Worm (Caenorhabditis elegans) whole organism, L1 larva: ENCODE measurements around the gene fbxc-31.

ENCODE experiments used
- C34B4.2 ChIP-seq: sonication (generic microtip); optimal IDR thresholded peaks from 2 replicates; lab custom pipeline; 2017; ENCODE audit warnings: mild to moderate bottlenecking, missing genetic modification characterization, missing compliant biosample characterization
- F16B12.6 ChIP-seq: fragments of 150-350 bp; optimal IDR thresholded peaks from 2 replicates; lab custom pipeline; 2014; ENCODE audit warnings: missing biosample characterization, missing genetic modification characterization
- aha-1 ChIP-seq: fragments of 150-350 bp; optimal IDR thresholded peaks from 2 replicates; lab custom pipeline; 2014; ENCODE audit warnings: missing biosample characterization, missing genetic modification characterization
- alr-1 ChIP-seq: fragments of 200-800 bp; sonication (Bioruptor generic); optimal IDR thresholded peaks from 2 replicates; lab custom pipeline; 2018; ENCODE audit warnings: borderline replicate concordance, mild to moderate bottlenecking, missing genetic modification characterization, missing compliant biosample characterization
- aly-2 ChIP-seq: fragments of 150-350 bp; optimal IDR thresholded peaks from 2 replicates; lab custom pipeline; 2014; ENCODE audit warnings: missing biosample characterization, missing genetic modification characterization
- blmp-1 ChIP-seq: fragments of 150-350 bp; optimal IDR thresholded peaks from 2 replicates; lab custom pipeline; 2014; ENCODE audit warnings: missing biosample characterization, missing genetic modification characterization
- ceh-8 ChIP-seq: fragments of 200-800 bp; sonication (Bioruptor generic); optimal IDR thresholded peaks from 2 replicates; lab custom pipeline; 2018; ENCODE audit warnings: mild to moderate bottlenecking, missing genetic modification characterization, moderate library complexity, missing compliant biosample characterization
- ces-1 ChIP-seq: fragments of 150-350 bp; optimal IDR thresholded peaks from 2 replicates; lab custom pipeline; 2014; ENCODE audit warnings: missing biosample characterization, missing genetic modification reagents, missing genetic modification characterization
- efl-3 ChIP-seq: fragments of 200-800 bp; sonication (Bioruptor generic); optimal IDR thresholded peaks from 2 replicates; lab custom pipeline; 2018; ENCODE audit warnings: mild to moderate bottlenecking, missing genetic modification characterization, missing compliant biosample characterization
- egl-13 ChIP-seq: sonication (generic microtip); optimal IDR thresholded peaks from 2 replicates; lab custom pipeline; 2016; ENCODE audit warnings: missing genotype, missing genetic modification reagents, missing genetic modification characterization, missing compliant biosample characterization
- elt-2 ChIP-seq: sonication (generic microtip); optimal IDR thresholded peaks from 2 replicates; lab custom pipeline; 2016; ENCODE audit warnings: missing genetic modification characterization, mild to moderate bottlenecking, inconsistent platforms, missing compliant biosample characterization, missing genetic modification reagents
- elt-3 ChIP-seq, 6 experiments: fragments of 150-350 bp in 1 of 6; sonication (generic microtip); optimal IDR thresholded peaks; 2 replicates each; lab custom pipeline; 2017 to 2018; ENCODE audit warnings: missing biosample characterization in 6 of 6, missing genetic modification characterization in 6 of 6, inconsistent platforms in 1 of 6
- fkh-10 ChIP-seq: sonication (generic microtip); optimal IDR thresholded peaks from 2 replicates; lab custom pipeline; 2017; ENCODE audit warnings: missing biosample characterization, missing genetic modification reagents, missing genetic modification characterization
- fkh-8 ChIP-seq: sonication (generic microtip); optimal IDR thresholded peaks from 2 replicates; lab custom pipeline; 2016; ENCODE audit warnings: mild to moderate bottlenecking, missing genetic modification characterization, missing compliant biosample characterization
- grh-1 ChIP-seq: fragments of 200-800 bp; sonication (Bioruptor generic); IDR thresholded peaks from 2 replicates; pipeline ENCODE4 v1.3.6; 2022; ENCODE audit warnings: missing genetic modification reagents, missing genetic modification characterization, missing compliant biosample characterization
- hpl-2 ChIP-seq: fragments of 150-350 bp; optimal IDR thresholded peaks from 2 replicates; lab custom pipeline; 2014; ENCODE audit warnings: missing biosample characterization, missing genetic modification reagents, missing genetic modification characterization
- irx-1 ChIP-seq: sonication (generic microtip); optimal IDR thresholded peaks from 2 replicates; lab custom pipeline; 2016; ENCODE audit warnings: missing genetic modification characterization, missing compliant biosample characterization
- lin-13 ChIP-seq: fragments of 150-350 bp; optimal IDR thresholded peaks from 2 replicates; lab custom pipeline; 2014; ENCODE audit warnings: missing biosample characterization, missing genetic modification reagents, missing genetic modification characterization
- lin-35 ChIP-seq, 2 experiments: fragments of 150-350 bp; optimal IDR thresholded peaks; 2 replicates each; lab custom pipeline; 2014; ENCODE audit warnings: missing biosample characterization in 2 of 2, missing genetic modification characterization in 2 of 2, missing genetic modification reagents in 2 of 2
- lin-39 ChIP-seq: fragments of 150-350 bp; optimal IDR thresholded peaks from 2 replicates; lab custom pipeline; 2014; ENCODE audit warnings: missing biosample characterization, missing genetic modification reagents, missing genetic modification characterization
- lir-3 ChIP-seq: sonication (generic microtip); optimal IDR thresholded peaks from 2 replicates; lab custom pipeline; 2016; ENCODE audit warnings: mild to moderate bottlenecking, missing genetic modification characterization, moderate library complexity, missing compliant biosample characterization; ENCODE audit not compliant: poor library complexity
- mef-2 ChIP-seq: fragments of 150-350 bp; optimal IDR thresholded peaks from 2 replicates; lab custom pipeline; 2014; ENCODE audit warnings: missing biosample characterization, missing genetic modification characterization
- mep-1 ChIP-seq: fragments of 150-350 bp; optimal IDR thresholded peaks from 2 replicates; lab custom pipeline; 2014; ENCODE audit warnings: missing biosample characterization, missing genetic modification characterization
- nhr-11 ChIP-seq: fragments of 150-350 bp; optimal IDR thresholded peaks from 2 replicates; lab custom pipeline; 2014; ENCODE audit warnings: missing biosample characterization, missing genetic modification characterization
- nhr-19 ChIP-seq: fragments of 200-800 bp; sonication (Bioruptor generic); conservative IDR thresholded peaks from 2 replicates; pipeline ENCODE4 v1.3.6; 2022; ENCODE audit warnings: missing genetic modification characterization, missing compliant biosample characterization
- nhr-20 ChIP-seq: sonication (generic microtip); optimal IDR thresholded peaks from 2 replicates; lab custom pipeline; 2016; ENCODE audit warnings: mild to moderate bottlenecking, missing genetic modification characterization, missing compliant biosample characterization
- nhr-71 ChIP-seq: sonication (generic microtip); optimal IDR thresholded peaks from 2 replicates; lab custom pipeline; 2016; ENCODE audit warnings: mild to moderate bottlenecking, missing genetic modification characterization, moderate library complexity, missing compliant biosample characterization
- nhr-77 ChIP-seq: fragments of 150-350 bp; optimal IDR thresholded peaks from 2 replicates; lab custom pipeline; 2014; ENCODE audit warnings: missing biosample characterization, missing genetic modification characterization
- nhr-84 ChIP-seq: sonication (generic microtip); optimal IDR thresholded peaks from 2 replicates; lab custom pipeline; 2017; ENCODE audit warnings: missing biosample characterization, missing genetic modification characterization
- nhr-85 ChIP-seq: sonication (generic microtip); peaks from one replicate; lab custom pipeline; 2016; ENCODE audit warnings: missing genetic modification characterization, inconsistent platforms, missing compliant biosample characterization
- nhr-90 ChIP-seq: sonication (generic microtip); optimal IDR thresholded peaks from 2 replicates; lab custom pipeline; 2016; ENCODE audit warnings: mild to moderate bottlenecking, missing genetic modification characterization, missing compliant biosample characterization; ENCODE audit not compliant: poor library complexity
- pqm-1 ChIP-seq: sonication (generic microtip); optimal IDR thresholded peaks from 3 replicates; lab custom pipeline; 2017; ENCODE audit warnings: missing biosample characterization, missing genetic modification characterization
- rnt-1 ChIP-seq: sonication (generic microtip); optimal IDR thresholded peaks from 2 replicates; lab custom pipeline; 2016; ENCODE audit warnings: mild to moderate bottlenecking, missing genetic modification characterization, moderate library complexity, missing compliant biosample characterization
- snpc-4 ChIP-seq: fragments of 150-350 bp; optimal IDR thresholded peaks from 2 replicates; lab custom pipeline; 2014; ENCODE audit warnings: missing biosample characterization, missing genetic modification characterization
- snu-23 ChIP-seq: sonication (generic microtip); optimal IDR thresholded peaks from 2 replicates; lab custom pipeline; 2016; ENCODE audit warnings: missing genetic modification characterization, missing compliant biosample characterization
- sox-4 ChIP-seq: sonication (generic microtip); optimal IDR thresholded peaks from 2 replicates; lab custom pipeline; 2016; ENCODE audit warnings: missing genetic modification characterization, missing compliant biosample characterization
- tlp-1 ChIP-seq: fragments of 150-350 bp; optimal IDR thresholded peaks from 2 replicates; lab custom pipeline; 2014; ENCODE audit warnings: missing biosample characterization, missing genetic modification characterization
- unc-130 ChIP-seq: fragments of 150-350 bp; optimal IDR thresholded peaks from 2 replicates; lab custom pipeline; 2017; ENCODE audit warnings: missing biosample characterization, missing genetic modification characterization, inconsistent platforms
- unc-62 ChIP-seq: fragments of 150-350 bp; optimal IDR thresholded peaks from 2 replicates; lab custom pipeline; 2014; ENCODE audit warnings: missing biosample characterization, missing genetic modification reagents, missing genetic modification characterization
- vab-15 ChIP-seq: sonication (generic microtip); optimal IDR thresholded peaks from 2 replicates; lab custom pipeline; 2017; ENCODE audit warnings: missing genotype, mild to moderate bottlenecking, missing genetic modification characterization, missing compliant biosample characterization
- zag-1 ChIP-seq: fragments of 150-350 bp; optimal IDR thresholded peaks from 2 replicates; lab custom pipeline; 2014; ENCODE audit warnings: missing biosample characterization, missing genetic modification characterization

The fbxc-31 gene

DNA sequence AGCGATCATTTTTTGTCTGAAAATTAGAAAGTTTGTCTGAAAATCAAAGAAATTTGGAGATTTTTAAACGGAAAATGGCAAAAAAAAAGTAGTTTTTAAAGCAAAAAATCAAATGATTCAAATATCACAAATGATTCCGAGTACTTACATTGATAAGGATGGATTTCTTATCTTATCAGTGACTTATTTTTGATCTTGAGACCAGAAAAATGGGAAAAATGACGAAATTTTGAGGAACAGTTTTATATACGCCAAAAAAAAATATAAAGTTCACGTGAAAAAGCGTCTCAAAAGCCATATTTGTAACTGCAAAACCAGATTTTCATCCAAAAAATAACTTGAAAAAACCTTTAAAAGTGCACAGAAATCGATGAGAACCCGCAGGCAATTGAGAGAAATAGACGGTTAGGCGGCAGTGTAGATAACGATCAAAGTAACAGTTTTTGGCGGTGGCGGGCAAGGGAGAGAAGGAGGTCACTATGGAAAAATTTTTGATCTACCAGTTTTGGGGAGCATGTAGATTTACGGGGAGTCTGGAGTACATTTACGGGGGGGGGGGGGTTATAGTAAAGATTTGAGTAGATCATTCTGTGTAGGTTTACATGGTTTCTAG, 11.0 kb upstream of the fbxc-31 start, which contains the start of gene T07D3.9:
Gene T07D3.9, minus strand, starts transcription at position 194 of the 613 bp plus-strand sequence.
- TF ChIP-seq nhr-20 (tag; lab: Kevin White, UChicago), result peak; percentile 12
- peak; percentile 11 for TF ChIP-seq blmp-1
- TF ChIP-seq elt-3 (tag; optimal IDR thresholded peaks at IDR 0.05; lab: Kevin White, UChicago), result peak in 5 of 6 experiments; percentile 46 to 97 (median 51)
- TF ChIP-seq pqm-1 (tag; lab: Kevin White, UChicago), result no peak
- TF ChIP-seq mep-1 (tag; lab: Kevin White, UChicago), result no peak
- peak; percentile 59 for TF ChIP-seq tlp-1 (tag; lab: Kevin White, UChicago)
- peak; percentile 97 for TF ChIP-seq elt-2 (tag; lab: Kevin White, UChicago)

- TF ChIP-seq lin-35 (GFP tag; optimal IDR thresholded peaks at IDR 0.05; lab: Kevin White, UChicago) (no peak), sox-4 (tag; lab: Kevin White, UChicago) (no peak), elt-2 (tag; lab: Kevin White, UChicago) (no peak), efl-3 (GFP tag; lab: Kevin White, UChicago) (no peak), ces-1 (GFP tag; lab: Kevin White, UChicago) (no peak), snu-23 (GFP tag; lab: Kevin White, UChicago) (no peak), ceh-8 (GFP tag; lab: Kevin White, UChicago) (no peak), aha-1 (tag; lab: Kevin White, UChicago) (no peak), lir-3 (no peak), rnt-1 (tag; lab: Kevin White, UChicago) (no peak)
These were observed 10.1 kb upstream of the fbxc-31 start, which contains the start of gene T07D3.2 for ce11 chrII:901632-902031. Gene T07D3.2, plus strand, starts transcription at chrII:901932.

DNA sequence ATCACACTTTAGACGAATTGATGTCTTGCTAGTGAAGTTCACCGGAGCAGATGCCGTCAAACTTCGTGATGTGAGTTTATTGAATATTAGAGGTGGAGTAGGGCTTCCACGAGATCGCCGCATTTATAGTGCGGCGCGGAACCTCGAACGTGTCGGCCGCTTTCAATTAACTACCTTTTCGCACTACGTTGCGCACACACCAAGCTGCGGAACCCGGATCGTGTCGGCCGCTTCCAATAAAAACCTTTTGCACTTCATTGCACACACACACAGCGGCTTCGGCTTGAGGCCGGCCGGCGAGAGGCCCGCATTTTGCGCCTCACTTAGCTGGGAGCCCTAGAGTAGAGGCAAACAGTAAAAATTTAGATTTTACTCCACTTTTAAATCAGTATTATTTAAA, 6.4 kb upstream of the fbxc-31 start:
- TF ChIP-seq nhr-77 (tag; lab: Kevin White, UChicago), result no peak
- TF ChIP-seq nhr-90 (tag; lab: Kevin White, UChicago), result no peak
- TF ChIP-seq alr-1, result no peak
- no peak for TF ChIP-seq aha-1 (tag; lab: Kevin White, UChicago)
- no peak for TF ChIP-seq grh-1 (GFP tag; lab: Robert Waterston, UW)
- no peak for TF ChIP-seq nhr-84 (tag; lab: Kevin White, UChicago)
- no peak for TF ChIP-seq zag-1 (tag; lab: Kevin White, UChicago)
- no peak for TF ChIP-seq unc-130 (tag; lab: Kevin White, UChicago)
- TF ChIP-seq lin-39 (tag; lab: Kevin White, UChicago), result no peak
- TF ChIP-seq mep-1 (tag; lab: Kevin White, UChicago), result no peak
- no peak for TF ChIP-seq nhr-20 (tag; lab: Kevin White, UChicago)
- TF ChIP-seq nhr-11 (tag; lab: Kevin White, UChicago), result no peak
- TF ChIP-seq fkh-8, result no peak
- no peak for TF ChIP-seq F16B12.6 (tag; lab: Kevin White, UChicago)
- TF ChIP-seq nhr-85 (tag; lab: Kevin White, UChicago), result no peak
- peak; percentile 41 for TF ChIP-seq nhr-19 (GFP tag; lab: Robert Waterston, UW)
- TF ChIP-seq unc-62, result no peak
- TF ChIP-seq rnt-1 (tag; lab: Kevin White, UChicago), result peak; percentile 69
- no peak for TF ChIP-seq ceh-8 (GFP tag; lab: Kevin White, UChicago)
- peak; percentile 93 for TF ChIP-seq snpc-4 (tag; lab: Kevin White, UChicago)
- no peak for TF ChIP-seq lin-13 (GFP tag; lab: Kevin White, UChicago)
- no peak for TF ChIP-seq elt-2 (tag; lab: Kevin White, UChicago)
- TF ChIP-seq aly-2 (tag; lab: Kevin White, UChicago), result no peak

- TF ChIP-seq rnt-1 (tag; lab: Kevin White, UChicago), result no peak
- TF ChIP-seq zag-1 (tag; lab: Kevin White, UChicago), result no peak
- no peak for TF ChIP-seq lin-39 (tag; lab: Kevin White, UChicago)
- TF ChIP-seq efl-3 (GFP tag; lab: Kevin White, UChicago), result no peak
- no peak for TF ChIP-seq nhr-11 (tag; lab: Kevin White, UChicago)
- no peak for TF ChIP-seq mef-2 (tag; lab: Kevin White, UChicago)
- no peak for TF ChIP-seq aly-2 (tag; lab: Kevin White, UChicago)
- no peak for TF ChIP-seq lin-35 (GFP tag; optimal IDR thresholded peaks at IDR 0.05; lab: Kevin White, UChicago)
- TF ChIP-seq vab-15, result no peak
- no peak for TF ChIP-seq hpl-2 (GFP tag; lab: Kevin White, UChicago)
- TF ChIP-seq nhr-71, result no peak
- TF ChIP-seq fkh-10, result no peak
- no peak for TF ChIP-seq irx-1 (tag; lab: Kevin White, UChicago)
- no peak for TF ChIP-seq C34B4.2 (tag; lab: Kevin White, UChicago)
- TF ChIP-seq egl-13 (tag; lab: Kevin White, UChicago), result no peak
- TF ChIP-seq sox-4 (tag; lab: Kevin White, UChicago), result no peak
These were observed 2.2 kb upstream of the fbxc-31 start, which contains the start of the genes fbxc-24 and fbxc-27 for ce11 chrII:909554-909953. Gene fbxc-24, minus strand, starts transcription at chrII:909654. Gene fbxc-27, plus strand, starts transcription at chrII:909769.
